Fruit fly (Drosophila melanogaster) whole organism, prepupa: ENCODE data around the gene Cpr76Bb.

Source experiments
- Blimp-1 ChIP-seq: fragments of 200-800 bp; sonication (Bioruptor generic); optimal IDR thresholded peaks from 3 replicates; lab custom pipeline; 2017; ENCODE audit warnings: missing biosample characterization, missing genetic modification characterization, mild to moderate bottlenecking, moderate library complexity, missing genetic modification reagents
- CG10669 ChIP-seq: fragments of 200-800 bp; sonication (Bioruptor generic); optimal IDR thresholded peaks from 3 replicates; lab custom pipeline; 2018; ENCODE audit warnings: missing biosample characterization, mild to moderate bottlenecking, missing genetic modification characterization, moderate library complexity
- CG11294 ChIP-seq: fragments of 200-800 bp; sonication (Bioruptor generic); IDR thresholded peaks from 2 replicates; pipeline ENCODE4 v1.3.6; 2022; ENCODE audit warnings: missing biosample characterization, missing genetic modification characterization
- CG11902 ChIP-seq: fragments of 200-800 bp; sonication (Bioruptor generic); optimal IDR thresholded peaks from 3 replicates; lab custom pipeline; 2016; ENCODE audit warnings: missing biosample characterization, missing genetic modification characterization
- CG15336 ChIP-seq: fragments of 200-800 bp; sonication (Bioruptor generic); IDR thresholded peaks from 2 replicates; pipeline ENCODE4 v1.3.6; 2022; ENCODE audit warnings: missing biosample characterization, missing genetic modification characterization
- CG3032 ChIP-seq: fragments of 200-800 bp; optimal IDR thresholded peaks from 2 replicates; lab custom pipeline; 2019; ENCODE audit warnings: missing biosample characterization, mild to moderate bottlenecking, missing genetic modification characterization, moderate library complexity
- CG31627 ChIP-seq: fragments of 200-800 bp; sonication (Bioruptor generic); optimal IDR thresholded peaks from 3 replicates; lab custom pipeline; 2016; ENCODE audit warnings: missing biosample characterization, missing genetic modification characterization
- CG3919 ChIP-seq: fragments of 200-800 bp; sonication (Bioruptor generic); optimal IDR thresholded peaks from 3 replicates; lab custom pipeline; 2016; ENCODE audit warnings: missing biosample characterization, missing genetic modification characterization
- CG4318 ChIP-seq: fragments of 200-800 bp; sonication (Bioruptor generic); optimal IDR thresholded peaks from 3 replicates; lab custom pipeline; 2017; ENCODE audit warnings: missing biosample characterization, mild to moderate bottlenecking, missing genetic modification characterization
- CG6276 ChIP-seq: fragments of 200-800 bp; sonication (Bioruptor generic); optimal IDR thresholded peaks from 2 replicates; lab custom pipeline; 2017; ENCODE audit warnings: missing biosample characterization, mild to moderate bottlenecking, missing genetic modification characterization
- CG6808 ChIP-seq: fragments of 200-800 bp; sonication (Bioruptor generic); optimal IDR thresholded peaks from 3 replicates; lab custom pipeline; 2017; ENCODE audit warnings: missing biosample characterization, missing genetic modification characterization, mild to moderate bottlenecking, moderate library complexity, missing genetic modification reagents
- CG6854 ChIP-seq: fragments of 200-800 bp; sonication (Bioruptor generic); optimal IDR thresholded peaks from 2 replicates; lab custom pipeline; 2017; ENCODE audit warnings: missing biosample characterization, mild to moderate bottlenecking, missing genetic modification characterization
- CG8119 ChIP-seq: fragments of 200-800 bp; sonication (Bioruptor generic); IDR thresholded peaks from 3 replicates; pipeline ENCODE4 v1.3.6; 2022; ENCODE audit warnings: missing biosample characterization, missing genetic modification characterization
- CG8319 ChIP-seq: fragments of 200-800 bp; sonication (Bioruptor generic); optimal IDR thresholded peaks from 3 replicates; lab custom pipeline; 2016; ENCODE audit warnings: missing biosample characterization, missing genetic modification characterization
- CG9139 ChIP-seq: fragments of 200-800 bp; sonication (Bioruptor generic); optimal IDR thresholded peaks from 3 replicates; lab custom pipeline; 2017; ENCODE audit warnings: missing biosample characterization, mild to moderate bottlenecking, missing genetic modification characterization
- Eip75B ChIP-seq: fragments of 200-800 bp; sonication (Bioruptor generic); optimal IDR thresholded peaks from 3 replicates; lab custom pipeline; 2016; ENCODE audit warnings: missing biosample characterization, missing genetic modification characterization
- Eip78C ChIP-seq: fragments of 200-800 bp; sonication (Bioruptor generic); peaks from one replicate; lab custom pipeline; 2016; ENCODE audit warnings: missing biosample characterization, missing genetic modification characterization
- Eip93F ChIP-seq: fragments of 200-800 bp; sonication (Bioruptor generic); optimal IDR thresholded peaks from 2 replicates; lab custom pipeline; 2016; ENCODE audit warnings: missing biosample characterization, mild to moderate bottlenecking, missing genetic modification characterization
- Ets21C ChIP-seq: fragments of 200-800 bp; sonication (Bioruptor generic); optimal IDR thresholded peaks from 3 replicates; lab custom pipeline; 2016; ENCODE audit warnings: missing biosample characterization, missing genetic modification characterization
- Ets96B ChIP-seq: fragments of 200-800 bp; optimal IDR thresholded peaks from 2 replicates; lab custom pipeline; 2019; ENCODE audit warnings: missing biosample characterization, mild to moderate bottlenecking, missing genetic modification characterization, moderate library complexity
- Hr39 ChIP-seq: fragments of 200-800 bp; sonication (Bioruptor generic); optimal IDR thresholded peaks from 2 replicates; lab custom pipeline; 2016; ENCODE audit warnings: missing biosample characterization, missing genetic modification characterization
- Hr4 ChIP-seq: fragments of 200-800 bp; sonication (Bioruptor generic); optimal IDR thresholded peaks from 3 replicates; lab custom pipeline; 2016; ENCODE audit warnings: missing biosample characterization, missing genetic modification characterization
- Lpt ChIP-seq: fragments of 200-800 bp; sonication (Bioruptor generic); optimal IDR thresholded peaks from 3 replicates; lab custom pipeline; 2016; ENCODE audit warnings: missing biosample characterization, missing genetic modification characterization
- Met ChIP-seq: fragments of 200-800 bp; sonication (Bioruptor generic); optimal IDR thresholded peaks from 3 replicates; lab custom pipeline; 2016; ENCODE audit warnings: missing biosample characterization, missing genetic modification characterization
- OdsH ChIP-seq: fragments of 200-800 bp; sonication (Bioruptor generic); optimal IDR thresholded peaks from 3 replicates; lab custom pipeline; 2016; ENCODE audit warnings: missing biosample characterization, missing genetic modification characterization
- Smox ChIP-seq: fragments of 200-800 bp; sonication (Bioruptor generic); optimal IDR thresholded peaks from 3 replicates; lab custom pipeline; 2016; ENCODE audit warnings: missing biosample characterization, missing genetic modification characterization
- Sox102F ChIP-seq: fragments of 200-800 bp; sonication (Bioruptor generic); optimal IDR thresholded peaks from 2 replicates; lab custom pipeline; 2016; ENCODE audit warnings: missing biosample characterization, mild to moderate bottlenecking, missing genetic modification characterization
- Sox14 ChIP-seq: fragments of 200-800 bp; sonication (Bioruptor generic); optimal IDR thresholded peaks from 3 replicates; lab custom pipeline; 2016; ENCODE audit warnings: missing biosample characterization, missing genetic modification characterization
- achi ChIP-seq: fragments of 200-800 bp; sonication (Bioruptor generic); optimal IDR thresholded peaks from 3 replicates; lab custom pipeline; 2016; ENCODE audit warnings: missing biosample characterization, missing genetic modification characterization
- acj6 ChIP-seq: fragments of 200-800 bp; sonication (Bioruptor generic); optimal IDR thresholded peaks from 3 replicates; lab custom pipeline; 2016; ENCODE audit warnings: missing biosample characterization, missing genetic modification characterization
- dsx ChIP-seq: fragments of 200-800 bp; optimal IDR thresholded peaks from 3 replicates; lab custom pipeline; 2019; ENCODE audit warnings: missing biosample characterization, mild to moderate bottlenecking, missing genetic modification characterization, moderate library complexity; ENCODE audit not compliant: poor library complexity, severe bottlenecking
- eg ChIP-seq: fragments of 200-800 bp; sonication (Bioruptor generic); IDR thresholded peaks from 3 replicates; pipeline ENCODE4 v1.3.6; 2022; ENCODE audit warnings: missing biosample characterization, missing genetic modification characterization
- fd59A ChIP-seq: fragments of 200-800 bp; sonication (Bioruptor generic); optimal IDR thresholded peaks from 2 replicates; lab custom pipeline; 2017; ENCODE audit warnings: missing biosample characterization, mild to moderate bottlenecking, missing genetic modification characterization, missing genetic modification reagents
- fd85E ChIP-seq: fragments of 200-800 bp; sonication (Bioruptor generic); optimal IDR thresholded peaks from 3 replicates; lab custom pipeline; 2016; ENCODE audit warnings: missing biosample characterization, missing genetic modification characterization
- lz ChIP-seq: fragments of 200-800 bp; sonication (Bioruptor generic); optimal IDR thresholded peaks from 3 replicates; lab custom pipeline; 2016; ENCODE audit warnings: missing biosample characterization, missing genetic modification characterization
- net ChIP-seq: fragments of 200-800 bp; sonication (Bioruptor generic); optimal IDR thresholded peaks from 3 replicates; lab custom pipeline; 2016; ENCODE audit warnings: missing biosample characterization, missing genetic modification characterization
- pdm3 ChIP-seq: fragments of 200-800 bp; sonication (Bioruptor generic); optimal IDR thresholded peaks from 3 replicates; lab custom pipeline; 2016; ENCODE audit warnings: missing biosample characterization, missing genetic modification characterization
- spab ChIP-seq: fragments of 200-800 bp; sonication (Bioruptor generic); optimal IDR thresholded peaks from 2 replicates; lab custom pipeline; 2017; ENCODE audit warnings: missing biosample characterization, mild to moderate bottlenecking, missing genetic modification characterization, missing genetic modification reagents
- ss ChIP-seq, 2 experiments: fragments of 200-800 bp; sonication (Bioruptor generic); optimal IDR thresholded peaks; 2 replicates in 1 of 2; 3 replicates in 1 of 2; lab custom pipeline; 2017 to 2018; ENCODE audit warnings: mild to moderate bottlenecking in 2 of 2, missing biosample characterization in 2 of 2, missing genetic modification characterization in 2 of 2, moderate library complexity in 1 of 2
- topi ChIP-seq: fragments of 200-800 bp; sonication (Bioruptor generic); optimal IDR thresholded peaks from 3 replicates; lab custom pipeline; 2016; ENCODE audit warnings: missing biosample characterization, missing genetic modification characterization
- vri ChIP-seq: fragments of 200-800 bp; sonication (Bioruptor generic); optimal IDR thresholded peaks from 3 replicates; lab custom pipeline; 2016; ENCODE audit warnings: missing biosample characterization, mild to moderate bottlenecking, missing genetic modification characterization

Gene Cpr76Bb

dm6 chr3L:19561745-19562144, 42.3 kb downstream of the Cpr76Bb start (continued):
- TF ChIP-seq CG10669 (GFP tag; lab: Kevin White, UChicago): peak; percentile 55
- peak; percentile 8 for TF ChIP-seq Blimp-1 (GFP tag; lab: Kevin White, UChicago)
- no peak for TF ChIP-seq CG9139 (GFP tag; lab: Kevin White, UChicago)
- TF ChIP-seq CG6276 (GFP tag; lab: Kevin White, UChicago): peak; percentile 94
- TF ChIP-seq OdsH (GFP tag; lab: Kevin White, UChicago): peak; percentile 87
- TF ChIP-seq Eip93F (GFP tag; lab: Kevin White, UChicago): no peak
- peak; percentile 74 for TF ChIP-seq CG31627 (GFP tag; lab: Kevin White, UChicago)
- peak; percentile 36 for TF ChIP-seq fd59A
- peak; percentile 93 for TF ChIP-seq CG15336 (GFP tag; lab: Robert Waterston, UW)
- TF ChIP-seq CG3032 (tag; lab: Kevin White, UChicago): peak; percentile 60
- peak; percentile 67 for TF ChIP-seq CG8319 (GFP tag; lab: Kevin White, UChicago)
- peak; percentile 77 for TF ChIP-seq CG3919 (GFP tag; lab: Kevin White, UChicago)
- peak; percentile 64 for TF ChIP-seq Sox14 (GFP tag; lab: Kevin White, UChicago)
- TF ChIP-seq ss (GFP tag; optimal IDR thresholded peaks at IDR 0.05; lab: Kevin White, UChicago): no peak

- no peak for TF ChIP-seq fd59A
- no peak for TF ChIP-seq CG11902 (GFP tag; lab: Kevin White, UChicago)
- TF ChIP-seq dsx (GFP tag; lab: Kevin White, UChicago): peak; percentile 17
- TF ChIP-seq acj6 (GFP tag; lab: Kevin White, UChicago): no peak
- TF ChIP-seq fd85E (GFP tag; lab: Kevin White, UChicago): no peak
- no peak for TF ChIP-seq Eip75B (GFP tag; lab: Kevin White, UChicago)
- no peak for TF ChIP-seq topi
- peak; percentile 16 for TF ChIP-seq CG6808 (GFP tag; lab: Kevin White, UChicago)
- no peak for TF ChIP-seq CG10669 (GFP tag; lab: Kevin White, UChicago)
- TF ChIP-seq CG15336 (GFP tag; lab: Robert Waterston, UW): no peak; the same call in 1 of the 2 replicates
- TF ChIP-seq CG8119 (GFP tag; lab: Robert Waterston, UW): no peak
- no peak for TF ChIP-seq CG4318 (GFP tag; lab: Kevin White, UChicago)
- TF ChIP-seq CG3919 (GFP tag; lab: Kevin White, UChicago): peak; percentile 15
- no peak for TF ChIP-seq CG8319 (GFP tag; lab: Kevin White, UChicago)
- peak; percentile 33 for TF ChIP-seq Eip78C
- TF ChIP-seq CG6854 (GFP tag; lab: Kevin White, UChicago): peak; percentile 49
- no peak for TF ChIP-seq Smox (GFP tag; lab: Kevin White, UChicago)
- no peak for TF ChIP-seq Ets21C (GFP tag; lab: Kevin White, UChicago)
- TF ChIP-seq Sox102F (GFP tag; lab: Kevin White, UChicago): peak; percentile 34
- peak in 1 of 2 experiments; percentile 19 for TF ChIP-seq ss (GFP tag; optimal IDR thresholded peaks at IDR 0.05; lab: Kevin White, UChicago)
- TF ChIP-seq pdm3 (GFP tag; lab: Kevin White, UChicago): no peak
- no peak for TF ChIP-seq lz
- TF ChIP-seq CG11294 (GFP tag; lab: Robert Waterston, UW): no peak
- peak; percentile 30 for TF ChIP-seq vri (GFP tag; lab: Kevin White, UChicago)
- no peak for TF ChIP-seq spab
- no peak for TF ChIP-seq Hr39 (GFP tag; lab: Kevin White, UChicago)
- TF ChIP-seq Ets96B (tag; lab: Kevin White, UChicago): no peak
- TF ChIP-seq Lpt (GFP tag; lab: Kevin White, UChicago): no peak
These were observed 42.8 kb downstream of the Cpr76Bb start for dm6 chr3L:19562146-19562700.

- TF ChIP-seq net (GFP tag; lab: Kevin White, UChicago) (no peak), eg (GFP tag; lab: Robert Waterston, UW) (no peak), CG6276 (GFP tag; lab: Kevin White, UChicago) (no peak), CG11294 (GFP tag; lab: Robert Waterston, UW) (no peak), achi (no peak), lz (no peak), Eip78C (no peak), Lpt (GFP tag; lab: Kevin White, UChicago) (no peak), Ets21C (GFP tag; lab: Kevin White, UChicago) (no peak), Met (no peak), Hr4 (no peak), vri (GFP tag; lab: Kevin White, UChicago) (no peak)
These were observed 43.6 kb downstream of the Cpr76Bb start for dm6 chr3L:19563014-19563413.
